Fruit fly (Drosophila melanogaster) whole organism, pupa: Measurements from ENCODE around the gene CG2991.

Experiments
- CG12605 ChIP-seq: fragments of 200-800 bp; sonication (Bioruptor generic); IDR thresholded peaks from 2 replicates; pipeline ENCODE4 v1.3.6; 2022; ENCODE audit warnings: missing biosample characterization, missing genetic modification characterization
- CG9948 ChIP-seq: fragments of 200-800 bp; sonication (Bioruptor generic); optimal IDR thresholded peaks from 2 replicates; lab custom pipeline; 2018; ENCODE audit warnings: missing biosample characterization, mild to moderate bottlenecking, missing genetic modification characterization, moderate library complexity
- Pif1B ChIP-seq: fragments of 200-800 bp; sonication (Bioruptor generic); optimal IDR thresholded peaks from 3 replicates; lab custom pipeline; 2016; ENCODE audit warnings: missing biosample characterization, missing genetic modification characterization
- rn ChIP-seq: fragments of 200-800 bp; sonication (Bioruptor generic); IDR thresholded peaks from 2 replicates; pipeline ENCODE4 v1.3.6; 2022; ENCODE audit warnings: missing biosample characterization, missing genetic modification characterization

DNA sequence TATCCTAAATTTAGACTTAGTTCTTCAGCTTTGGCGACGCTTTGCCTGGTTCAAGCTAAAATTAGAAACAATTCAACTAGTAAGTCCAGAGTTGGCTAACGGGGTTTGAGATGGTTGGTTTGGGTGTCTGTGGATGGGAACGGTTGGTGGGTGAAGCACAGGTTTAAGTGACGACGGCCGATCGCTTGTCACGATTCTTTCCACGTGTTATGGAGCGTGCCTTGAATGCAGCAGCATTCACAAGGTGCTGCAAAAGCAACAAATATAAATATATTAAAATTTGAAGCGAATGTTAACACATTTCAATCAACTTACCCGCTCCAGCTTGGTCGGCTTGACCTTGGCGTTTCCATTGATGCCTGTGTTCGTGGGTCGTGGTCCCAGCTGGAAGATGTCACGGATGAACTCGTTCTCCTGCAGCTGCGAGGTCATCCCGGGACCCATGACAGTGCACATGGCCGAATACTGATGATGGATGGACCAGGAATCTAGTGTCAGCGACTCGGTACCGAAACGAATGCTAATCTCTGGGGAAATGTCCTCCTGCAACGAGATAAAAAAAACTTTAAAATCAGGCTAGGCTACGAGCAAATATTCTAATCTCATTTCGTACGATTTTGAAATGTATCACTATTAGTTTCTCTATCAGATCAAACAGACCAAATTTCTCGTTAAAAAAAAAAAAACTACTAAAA, 12.2 kb downstream of the CG2991 start, which contains the start of gene CG8813:
- TF ChIP-seq CG9948 (tag; lab: Kevin White, UChicago) (no peak), Pif1B (GFP tag; lab: Kevin White, UChicago) (no peak), CG12605 (GFP tag; lab: Robert Waterston, UW) (no peak), rn (GFP tag; lab: Robert Waterston, UW) (no peak)
